Fruit fly (Drosophila melanogaster) whole organism, embryonic: ENCODE measurements around the gene klar.

ENCODE experiments used
- Aef1 ChIP-seq: fragments of 200-800 bp; sonication (Bioruptor generic); IDR thresholded peaks from 3 replicates; pipeline ENCODE4 v1.3.6; 2022; ENCODE audit warnings: missing biosample characterization, missing genetic modification characterization
- Atf-2 ChIP-seq: fragments of 200-800 bp; sonication (Bioruptor generic); optimal IDR thresholded peaks from 2 replicates; lab custom pipeline; 2016; ENCODE audit warnings: missing biosample characterization, missing genetic modification characterization
- Bgb ChIP-seq: fragments of 200-800 bp; sonication (Bioruptor generic); IDR thresholded peaks from 2 replicates; pipeline ENCODE4 v1.3.6; 2022; ENCODE audit warnings: missing biosample characterization, missing genetic modification characterization; ENCODE audit not compliant: partially characterized antibody
- CG10147 ChIP-seq: fragments of 200-800 bp; sonication (Bioruptor generic); optimal IDR thresholded peaks from 2 replicates; lab custom pipeline; 2019; ENCODE audit warnings: missing biosample characterization, mild to moderate bottlenecking, missing genetic modification characterization, moderate library complexity
- CG10431 ChIP-seq: fragments of 200-800 bp; sonication (Bioruptor generic); optimal IDR thresholded peaks from 3 replicates; lab custom pipeline; 2018; ENCODE audit warnings: missing biosample characterization, mild to moderate bottlenecking, missing genetic modification characterization
- CG11093 ChIP-seq: fragments of 200-800 bp; sonication (Bioruptor generic); IDR thresholded peaks from 3 replicates; pipeline ENCODE4 v1.3.6; 2022; ENCODE audit warnings: missing biosample characterization, missing genetic modification characterization
- CG14014 ChIP-seq: fragments of 200-800 bp; sonication (Bioruptor generic); IDR thresholded peaks from 2 replicates; pipeline ENCODE4 v1.3.6; 2022; ENCODE audit warnings: missing biosample characterization, missing genetic modification characterization
- CG15073 ChIP-seq: fragments of 200-800 bp; sonication (Bioruptor generic); optimal IDR thresholded peaks from 2 replicates; lab custom pipeline; 2016; ENCODE audit warnings: missing biosample characterization, missing genetic modification characterization
- CG17328 ChIP-seq: fragments of 200-800 bp; sonication (Bioruptor generic); IDR thresholded peaks from 2 replicates; pipeline ENCODE4 v1.3.6; 2022; ENCODE audit warnings: missing biosample characterization, missing genetic modification characterization
- CG17829 ChIP-seq: fragments of 200-800 bp; optimal IDR thresholded peaks from 2 replicates; lab custom pipeline; 2019; ENCODE audit warnings: missing biosample characterization, mild to moderate bottlenecking, missing genetic modification characterization, moderate library complexity
- CG1792 ChIP-seq: fragments of 200-800 bp; sonication (Bioruptor generic); optimal IDR thresholded peaks from 2 replicates; lab custom pipeline; 2016; ENCODE audit warnings: missing biosample characterization, missing genetic modification characterization
- CG30020 ChIP-seq: fragments of 200-800 bp; optimal IDR thresholded peaks from 2 replicates; lab custom pipeline; 2019; ENCODE audit warnings: missing biosample characterization, mild to moderate bottlenecking, missing genetic modification characterization, moderate library complexity
- CG31365 ChIP-seq: fragments of 200-800 bp; sonication (Bioruptor generic); optimal IDR thresholded peaks from 2 replicates; lab custom pipeline; 2018; ENCODE audit warnings: missing biosample characterization, mild to moderate bottlenecking, missing genetic modification characterization
- CG31388 ChIP-seq: fragments of 200-800 bp; sonication (Bioruptor generic); optimal IDR thresholded peaks from 2 replicates; lab custom pipeline; 2016; ENCODE audit warnings: missing biosample characterization, missing genetic modification characterization
- CG32772 ChIP-seq: fragments of 200-800 bp; sonication (Bioruptor generic); IDR thresholded peaks from 2 replicates; pipeline ENCODE4 v1.3.6; 2022; ENCODE audit warnings: missing biosample characterization, missing genetic modification characterization
- CG33557 ChIP-seq: fragments of 200-800 bp; sonication (Bioruptor generic); optimal IDR thresholded peaks from 2 replicates; lab custom pipeline; 2019; ENCODE audit warnings: missing biosample characterization, mild to moderate bottlenecking, missing genetic modification characterization, moderate library complexity
- CG34422 ChIP-seq: fragments of 200-800 bp; sonication (Bioruptor generic); IDR thresholded peaks from 3 replicates; pipeline ENCODE4 v1.3.6; 2022; ENCODE audit warnings: missing biosample characterization, missing genetic modification characterization
- CG6854 ChIP-seq: fragments of 200-800 bp; sonication (Bioruptor generic); optimal IDR thresholded peaks from 3 replicates; lab custom pipeline; 2017; ENCODE audit warnings: missing biosample characterization, mild to moderate bottlenecking, missing genetic modification characterization
- CG9817 ChIP-seq: fragments of 200-800 bp; sonication (Bioruptor generic); optimal IDR thresholded peaks from 2 replicates; lab custom pipeline; 2018; ENCODE audit warnings: missing biosample characterization, mild to moderate bottlenecking, missing genetic modification characterization, moderate library complexity
- CHES-1-like ChIP-seq: fragments of 200-800 bp; sonication (Bioruptor generic); optimal IDR thresholded peaks from 2 replicates; lab custom pipeline; 2016; ENCODE audit warnings: missing biosample characterization, missing genetic modification characterization
- D19B ChIP-seq: fragments of 200-800 bp; sonication (Bioruptor generic); optimal IDR thresholded peaks from 2 replicates; lab custom pipeline; 2017; ENCODE audit warnings: missing biosample characterization, mild to moderate bottlenecking, missing genetic modification characterization
- Dek ChIP-seq: fragments of 200-800 bp; sonication (Bioruptor generic); optimal IDR thresholded peaks from 3 replicates; lab custom pipeline; 2019; ENCODE audit warnings: missing biosample characterization, mild to moderate bottlenecking, missing genetic modification characterization, moderate library complexity
- E2f1 ChIP-seq: fragments of 200-800 bp; sonication (Bioruptor generic); IDR thresholded peaks from 2 replicates; pipeline ENCODE4 v1.3.6; 2022; ENCODE audit warnings: missing biosample characterization, missing genetic modification characterization
- Hand ChIP-seq: fragments of 200-800 bp; sonication (Bioruptor generic); optimal IDR thresholded peaks from 2 replicates; lab custom pipeline; 2017; ENCODE audit warnings: mild to moderate bottlenecking, missing biosample characterization, missing genetic modification reagents, missing genetic modification characterization
- HmgD ChIP-seq: fragments of 200-800 bp; sonication (Bioruptor generic); optimal IDR thresholded peaks from 3 replicates; lab custom pipeline; 2016; ENCODE audit warnings: missing biosample characterization, missing genetic modification characterization
- Hmr ChIP-seq: fragments of 200-800 bp; sonication (Bioruptor generic); optimal IDR thresholded peaks from 3 replicates; lab custom pipeline; 2017; ENCODE audit warnings: mild to moderate bottlenecking, missing biosample characterization, missing genetic modification reagents, missing genetic modification characterization
- NC2α ChIP-seq: fragments of 200-800 bp; sonication (Bioruptor generic); optimal IDR thresholded peaks from 2 replicates; lab custom pipeline; 2016; ENCODE audit warnings: missing biosample characterization, missing genetic modification characterization
- Neu2 ChIP-seq: fragments of 200-800 bp; sonication (Bioruptor generic); optimal IDR thresholded peaks from 3 replicates; lab custom pipeline; 2016; ENCODE audit warnings: missing biosample characterization, missing genetic modification characterization, borderline replicate concordance
- NfI ChIP-seq: fragments of 200-800 bp; sonication (Bioruptor generic); optimal IDR thresholded peaks from 3 replicates; lab custom pipeline; 2018; ENCODE audit warnings: missing biosample characterization, mild to moderate bottlenecking, missing genetic modification characterization, moderate library complexity
- Scr ChIP-seq: fragments of 200-800 bp; sonication (Bioruptor generic); IDR thresholded peaks from 2 replicates; pipeline ENCODE4 v1.3.6; 2022; ENCODE audit warnings: missing biosample characterization, missing genetic modification characterization; ENCODE audit not compliant: partially characterized antibody
- Side ChIP-seq: fragments of 200-800 bp; sonication (Bioruptor generic); optimal IDR thresholded peaks from 2 replicates; lab custom pipeline; 2016; ENCODE audit warnings: missing biosample characterization, missing genetic modification characterization
- Sox100B ChIP-seq: fragments of 200-800 bp; sonication (Bioruptor generic); optimal IDR thresholded peaks from 3 replicates; lab custom pipeline; 2018; ENCODE audit warnings: missing biosample characterization, mild to moderate bottlenecking, missing genetic modification characterization
- Trl ChIP-seq, 3 experiments: fragments of >200 bp in 2 of 3; fragments of 200-800 bp in 1 of 3; sonication (Bioruptor generic) in 1 of 3; optimal IDR thresholded peaks; 2 replicates in 1 of 3; 3 replicates in 2 of 3; lab custom pipeline; 2016 to 2017; ENCODE audit warnings: missing biosample characterization in 1 of 3, missing genetic modification characterization in 1 of 3
- ap ChIP-seq: fragments of 200-800 bp; sonication (Bioruptor generic); IDR thresholded peaks from 2 replicates; pipeline ENCODE4 v1.3.6; 2022; ENCODE audit warnings: missing biosample characterization, missing genetic modification characterization
- chinmo ChIP-seq: fragments of 200-800 bp; sonication (Bioruptor generic); IDR thresholded peaks from 4 replicates; pipeline ENCODE4 v1.3.6; 2022; ENCODE audit warnings: missing biosample characterization, missing genetic modification characterization; ENCODE audit not compliant: partially characterized antibody
- chn ChIP-seq: fragments of 200-800 bp; sonication (Bioruptor generic); optimal IDR thresholded peaks from 2 replicates; lab custom pipeline; 2016; ENCODE audit warnings: missing biosample characterization, missing genetic modification characterization
- dimm ChIP-seq: fragments of 200-800 bp; sonication (Bioruptor generic); IDR thresholded peaks from 2 replicates; pipeline ENCODE4 v1.3.6; 2022; ENCODE audit warnings: missing biosample characterization, missing genetic modification characterization
- disco-r ChIP-seq: fragments of 200-800 bp; sonication (Bioruptor generic); optimal IDR thresholded peaks from 2 replicates; lab custom pipeline; 2016; ENCODE audit warnings: missing biosample characterization, missing genetic modification characterization
- en ChIP-seq: fragments of 200-800 bp; sonication (Bioruptor generic); optimal IDR thresholded peaks from 2 replicates; lab custom pipeline; 2016; ENCODE audit warnings: missing biosample characterization, missing genetic modification characterization
- gem ChIP-seq: fragments of 200-800 bp; sonication (Bioruptor generic); optimal IDR thresholded peaks from 2 replicates; lab custom pipeline; 2019; ENCODE audit warnings: missing biosample characterization, mild to moderate bottlenecking, missing genetic modification characterization, moderate library complexity
- hbn ChIP-seq: fragments of 200-800 bp; sonication (Bioruptor generic); IDR thresholded peaks from 2 replicates; pipeline ENCODE4 v1.3.6; 2022; ENCODE audit warnings: missing biosample characterization, missing genetic modification characterization; ENCODE audit not compliant: partially characterized antibody
- jumu ChIP-seq: fragments of 200-800 bp; sonication (Bioruptor generic); optimal IDR thresholded peaks from 3 replicates; lab custom pipeline; 2016; ENCODE audit warnings: missing biosample characterization, missing genetic modification characterization
- odd ChIP-seq: fragments of 200-800 bp; sonication (Bioruptor generic); optimal IDR thresholded peaks from 2 replicates; lab custom pipeline; 2017; ENCODE audit warnings: missing biosample characterization, mild to moderate bottlenecking, missing genetic modification characterization
- ro ChIP-seq: fragments of 200-800 bp; sonication (Bioruptor generic); IDR thresholded peaks from 2 replicates; pipeline ENCODE4 v1.3.6; 2022; ENCODE audit warnings: missing biosample characterization, missing genetic modification characterization
- sim ChIP-seq: fragments of 200-800 bp; sonication (Bioruptor generic); IDR thresholded peaks from 2 replicates; pipeline ENCODE4 v1.3.6; 2022; ENCODE audit warnings: missing biosample characterization, missing genetic modification characterization
- sqz ChIP-seq: fragments of 200-800 bp; sonication (Bioruptor generic); optimal IDR thresholded peaks from 3 replicates; lab custom pipeline; 2018; ENCODE audit warnings: missing biosample characterization, mild to moderate bottlenecking, missing genetic modification characterization
- sug ChIP-seq: fragments of 200-800 bp; optimal IDR thresholded peaks from 2 replicates; lab custom pipeline; 2019; ENCODE audit warnings: missing biosample characterization, mild to moderate bottlenecking, missing genetic modification characterization, moderate library complexity
- tll ChIP-seq, 2 experiments: fragments of 200-800 bp in 1 of 2; fragments of >200 bp in 1 of 2; sonication (Bioruptor generic) in 1 of 2; optimal IDR thresholded peaks; 2 replicates each; lab custom pipeline; 2017 to 2019; ENCODE audit warnings: missing biosample characterization in 2 of 2, missing genetic modification characterization in 2 of 2, mild to moderate bottlenecking in 1 of 2, moderate library complexity in 1 of 2
- zf30C ChIP-seq: fragments of 200-800 bp; sonication (Bioruptor generic); optimal IDR thresholded peaks from 3 replicates; lab custom pipeline; 2018; ENCODE audit warnings: missing biosample characterization, mild to moderate bottlenecking, missing genetic modification characterization

Gene klar

dm6 chr3L:505782-506408 lies 34.5 kb downstream of the klar start (continued):
- peak; percentile 85 for TF ChIP-seq jumu
- peak; percentile 46 for TF ChIP-seq CG31365
- TF ChIP-seq Hmr (GFP tag; lab: Kevin White, UChicago): peak; percentile 74
- no peak for TF ChIP-seq CG30020 (tag; lab: Kevin White, UChicago)
- TF ChIP-seq CG10147 (GFP tag; lab: Kevin White, UChicago): no peak
- TF ChIP-seq CHES-1-like: peak; percentile 73
- TF ChIP-seq gem: peak; percentile 52
- no peak for TF ChIP-seq sqz (GFP tag; lab: Kevin White, UChicago)
- TF ChIP-seq en (GFP tag; lab: Kevin White, UChicago): peak; percentile 60
- peak; percentile 68; the same call in 2 of the 3 replicates for TF ChIP-seq CG11093 (GFP tag; lab: Robert Waterston, UW)
- no peak for TF ChIP-seq Trl (optimal IDR thresholded peaks at IDR 0.05; lab: Kevin White, UChicago)
- peak; percentile 87 for TF ChIP-seq Trl (GFP tag; optimal IDR thresholded peaks at IDR 0.05; lab: Kevin White, UChicago)
- 0 out of 2 replicates have a peak, but pooled peaks have one; percentile 47 for TF ChIP-seq ro (GFP tag; lab: Robert Waterston, UW)
- TF ChIP-seq zf30C (GFP tag; lab: Kevin White, UChicago): no peak
- no peak for TF ChIP-seq Sox100B
- peak; percentile 22 to 58 for TF ChIP-seq tll (GFP tag; optimal IDR thresholded peaks at IDR 0.05; lab: Kevin White, UChicago)
- TF ChIP-seq Side (GFP tag; lab: Kevin White, UChicago): peak; percentile 75
- no peak for TF ChIP-seq hbn (GFP tag; lab: Robert Waterston, UW)
- TF ChIP-seq D19B (GFP tag; lab: Kevin White, UChicago): peak; percentile 10
- TF ChIP-seq chn: peak; percentile 71
- TF ChIP-seq CG15073 (GFP tag; lab: Kevin White, UChicago): peak; percentile 42
- TF ChIP-seq chinmo: no peak
- peak; percentile 66 for TF ChIP-seq CG14014 (GFP tag; lab: Robert Waterston, UW)
- TF ChIP-seq CG6854: no peak
- TF ChIP-seq dimm: 0 out of 2 replicates have a peak, but pooled peaks have one; percentile 11
- TF ChIP-seq Aef1 (GFP tag; lab: Robert Waterston, UW): peak; percentile 69
- TF ChIP-seq sug (tag; lab: Kevin White, UChicago): peak; percentile 66
- no peak for TF ChIP-seq CG33557 (GFP tag; lab: Kevin White, UChicago)
- peak; percentile 61 for TF ChIP-seq CG17829 (tag; lab: Kevin White, UChicago)
- peak; percentile 81 for TF ChIP-seq CG34422 (GFP tag; lab: Robert Waterston, UW)
- no peak for TF ChIP-seq CG31388 (GFP tag; lab: Kevin White, UChicago)
- TF ChIP-seq CG9817: peak; percentile 81
- TF ChIP-seq ap (GFP tag; lab: Robert Waterston, UW): peak; percentile 56; the same call in 1 of the 2 replicates
- TF ChIP-seq CG1792 (GFP tag; lab: Kevin White, UChicago): peak; percentile 73
- TF ChIP-seq Neu2 (GFP tag; lab: Kevin White, UChicago): no peak
- peak; percentile 25 for TF ChIP-seq odd
- TF ChIP-seq Hand (GFP tag; lab: Kevin White, UChicago): no peak
- TF ChIP-seq Dek (tag; lab: Kevin White, UChicago): peak; percentile 23
- TF ChIP-seq NfI: peak; percentile 86
- no peak; the same call in 1 of the 2 replicates for TF ChIP-seq Bgb (GFP tag; lab: Robert Waterston, UW)
- TF ChIP-seq NC2α (GFP tag; lab: Kevin White, UChicago): peak; percentile 50
- TF ChIP-seq E2f1 (GFP tag; lab: Robert Waterston, UW): peak; percentile 70; the same call in 1 of the 2 replicates
- TF ChIP-seq sim: no peak
- TF ChIP-seq Scr: no peak
- peak; percentile 24 for TF ChIP-seq disco-r (GFP tag; lab: Kevin White, UChicago)
- peak; percentile 80 for TF ChIP-seq CG32772
- TF ChIP-seq Atf-2: peak; percentile 87
- TF ChIP-seq CG10431 (GFP tag; lab: Kevin White, UChicago): peak; percentile 7
- TF ChIP-seq HmgD (GFP tag; lab: Kevin White, UChicago): peak; percentile 96
- TF ChIP-seq CG17328: peak; percentile 72
